Fruit fly (Drosophila melanogaster) whole organism, embryonic: ENCODE measurements around the gene Rtnl2.

Experiments
- Bgb ChIP-seq: fragments of 200-800 bp; sonication (Bioruptor generic); IDR thresholded peaks from 2 replicates; pipeline ENCODE4 v1.3.6; 2022; ENCODE audit warnings: missing biosample characterization, missing genetic modification characterization; ENCODE audit not compliant: partially characterized antibody
- CG10543 ChIP-seq: fragments of 200-800 bp; sonication (Bioruptor generic); optimal IDR thresholded peaks from 3 replicates; lab custom pipeline; 2017; ENCODE audit warnings: missing biosample characterization, mild to moderate bottlenecking, missing genetic modification characterization, moderate library complexity
- CG12219 ChIP-seq: fragments of 200-800 bp; sonication (Bioruptor generic); optimal IDR thresholded peaks from 3 replicates; lab custom pipeline; 2018; ENCODE audit warnings: missing biosample characterization, mild to moderate bottlenecking, missing genetic modification characterization
- CG13894 ChIP-seq: fragments of 200-800 bp; sonication (Bioruptor generic); optimal IDR thresholded peaks from 3 replicates; lab custom pipeline; 2018; ENCODE audit warnings: missing biosample characterization, mild to moderate bottlenecking, missing genetic modification characterization, moderate library complexity
- CG14965 ChIP-seq: fragments of 200-800 bp; sonication (Bioruptor generic); optimal IDR thresholded peaks from 2 replicates; lab custom pipeline; 2016; ENCODE audit warnings: missing biosample characterization, missing genetic modification characterization, borderline replicate concordance
- CG15011 ChIP-seq: fragments of 200-800 bp; sonication (Bioruptor generic); optimal IDR thresholded peaks from 3 replicates; lab custom pipeline; 2018; ENCODE audit warnings: missing biosample characterization, mild to moderate bottlenecking, missing genetic modification characterization
- CG16779 ChIP-seq: fragments of 200-800 bp; sonication (Bioruptor generic); IDR thresholded peaks from 2 replicates; pipeline ENCODE4 v1.3.6; 2022; ENCODE audit warnings: missing biosample characterization, missing genetic modification characterization
- CG17361 ChIP-seq: fragments of 200-800 bp; sonication (Bioruptor generic); IDR thresholded peaks from 3 replicates; pipeline ENCODE4 v1.3.6; 2022; ENCODE audit warnings: missing biosample characterization, missing genetic modification characterization
- CG1832 ChIP-seq: fragments of 200-800 bp; sonication (Bioruptor generic); optimal IDR thresholded peaks from 2 replicates; lab custom pipeline; 2017; ENCODE audit warnings: missing biosample characterization, mild to moderate bottlenecking, missing genetic modification characterization, inconsistent platforms
- CG31388 ChIP-seq: fragments of 200-800 bp; sonication (Bioruptor generic); optimal IDR thresholded peaks from 2 replicates; lab custom pipeline; 2016; ENCODE audit warnings: missing biosample characterization, missing genetic modification characterization
- CG4282 ChIP-seq: fragments of 200-800 bp; sonication (Bioruptor generic); optimal IDR thresholded peaks from 2 replicates; lab custom pipeline; 2016; ENCODE audit warnings: missing biosample characterization, missing genetic modification characterization
- CG4404 ChIP-seq: fragments of 200-800 bp; sonication (Bioruptor generic); IDR thresholded peaks from 2 replicates; pipeline ENCODE4 v1.3.6; 2022; ENCODE audit warnings: missing biosample characterization, missing genetic modification characterization
- CG5953 ChIP-seq: fragments of 200-800 bp; sonication (Bioruptor generic); IDR thresholded peaks from 2 replicates; pipeline ENCODE4 v1.3.6; 2022; ENCODE audit warnings: missing biosample characterization, missing genetic modification characterization
- CG8290 ChIP-seq, 3 experiments: fragments of 200-800 bp; sonication (Bioruptor generic); optimal IDR thresholded peaks; 2 replicates each; lab custom pipeline; 2016 to 2019; ENCODE audit warnings: missing biosample characterization in 3 of 3, missing genetic modification characterization in 3 of 3, mild to moderate bottlenecking in 2 of 3, moderate library complexity in 1 of 3
- CoRest ChIP-seq: fragments of 200-800 bp; sonication (Bioruptor generic); optimal IDR thresholded peaks from 3 replicates; lab custom pipeline; 2018; ENCODE audit warnings: missing biosample characterization, mild to moderate bottlenecking, missing genetic modification characterization, moderate library complexity
- Dbx ChIP-seq: fragments of 200-800 bp; sonication (Bioruptor generic); IDR thresholded peaks from 3 replicates; pipeline ENCODE4 v1.3.6; 2022; ENCODE audit warnings: missing biosample characterization, missing genetic modification characterization
- Dek ChIP-seq: fragments of 200-800 bp; sonication (Bioruptor generic); optimal IDR thresholded peaks from 3 replicates; lab custom pipeline; 2019; ENCODE audit warnings: missing biosample characterization, mild to moderate bottlenecking, missing genetic modification characterization, moderate library complexity
- Dll ChIP-seq: fragments of 200-800 bp; sonication (Bioruptor generic); IDR thresholded peaks from 4 replicates; pipeline ENCODE4 v1.3.6; 2022; ENCODE audit warnings: missing biosample characterization, missing genetic modification characterization; ENCODE audit not compliant: partially characterized antibody
- Doc3 ChIP-seq: fragments of 200-800 bp; sonication (Bioruptor generic); IDR thresholded peaks from 3 replicates; pipeline ENCODE4 v1.3.6; 2022; ENCODE audit warnings: missing biosample characterization, missing genetic modification characterization; ENCODE audit not compliant: partially characterized antibody
- H2.0 ChIP-seq: fragments of 200-800 bp; sonication (Bioruptor generic); IDR thresholded peaks from 2 replicates; pipeline ENCODE4 v1.3.6; 2022; ENCODE audit warnings: missing biosample characterization, missing genetic modification characterization
- HLHmδ ChIP-seq: fragments of 200-800 bp; sonication (Bioruptor generic); optimal IDR thresholded peaks from 2 replicates; lab custom pipeline; 2018; ENCODE audit warnings: missing biosample characterization, mild to moderate bottlenecking, missing genetic modification characterization, moderate library complexity
- Jarid2 ChIP-seq: fragments of 200-800 bp; sonication (Bioruptor generic); optimal IDR thresholded peaks from 3 replicates; lab custom pipeline; 2017; ENCODE audit warnings: mild to moderate bottlenecking, missing biosample characterization, missing genetic modification reagents, missing genetic modification characterization
- MESR4 ChIP-seq: fragments of 200-800 bp; sonication (Bioruptor generic); optimal IDR thresholded peaks from 2 replicates; lab custom pipeline; 2018; ENCODE audit warnings: missing biosample characterization, mild to moderate bottlenecking, missing genetic modification characterization, moderate library complexity
- Max ChIP-seq: fragments of 200-800 bp; sonication (Bioruptor generic); optimal IDR thresholded peaks from 2 replicates; lab custom pipeline; 2016; ENCODE audit warnings: missing biosample characterization, mild to moderate bottlenecking, missing genetic modification characterization
- Myb ChIP-seq: fragments of 200-800 bp; sonication (Bioruptor generic); optimal IDR thresholded peaks from 2 replicates; lab custom pipeline; 2016; ENCODE audit warnings: missing biosample characterization, missing genetic modification characterization
- Nf-YA ChIP-seq: fragments of 200-800 bp; sonication (Bioruptor generic); IDR thresholded peaks from 2 replicates; pipeline ENCODE4 v1.3.6; 2022; ENCODE audit warnings: missing biosample characterization, missing genetic modification characterization
- Nf-YB ChIP-seq: fragments of 200-800 bp; sonication (Bioruptor generic); optimal IDR thresholded peaks from 3 replicates; lab custom pipeline; 2019; ENCODE audit warnings: missing biosample characterization, mild to moderate bottlenecking, missing genetic modification characterization, moderate library complexity
- Oli ChIP-seq: fragments of 200-800 bp; sonication (Bioruptor generic); optimal IDR thresholded peaks from 2 replicates; lab custom pipeline; 2018; ENCODE audit warnings: missing biosample characterization, mild to moderate bottlenecking, missing genetic modification characterization, moderate library complexity
- Sry-δ ChIP-seq: fragments of 200-800 bp; sonication (Bioruptor generic); optimal IDR thresholded peaks from 2 replicates; lab custom pipeline; 2016; ENCODE audit warnings: missing biosample characterization, missing genetic modification characterization
- Trl ChIP-seq, 3 experiments: fragments of >200 bp in 2 of 3; fragments of 200-800 bp in 1 of 3; sonication (Bioruptor generic) in 1 of 3; optimal IDR thresholded peaks; 2 replicates in 1 of 3; 3 replicates in 2 of 3; lab custom pipeline; 2016 to 2017; ENCODE audit warnings: missing biosample characterization in 1 of 3, missing genetic modification characterization in 1 of 3
- cg ChIP-seq: fragments of 200-800 bp; sonication (Bioruptor generic); optimal IDR thresholded peaks from 3 replicates; lab custom pipeline; 2019; ENCODE audit warnings: missing biosample characterization, mild to moderate bottlenecking, missing genetic modification characterization, moderate library complexity
- chinmo ChIP-seq: fragments of 200-800 bp; sonication (Bioruptor generic); IDR thresholded peaks from 4 replicates; pipeline ENCODE4 v1.3.6; 2022; ENCODE audit warnings: missing biosample characterization, missing genetic modification characterization; ENCODE audit not compliant: partially characterized antibody
- corto ChIP-seq: fragments of 200-800 bp; sonication (Bioruptor generic); optimal IDR thresholded peaks from 2 replicates; lab custom pipeline; 2016; ENCODE audit warnings: missing biosample characterization, mild to moderate bottlenecking, missing genetic modification characterization, moderate library complexity
- crp ChIP-seq, 2 experiments: fragments of 200-800 bp; sonication (Bioruptor generic); optimal IDR thresholded peaks; 2 replicates in 1 of 2; 3 replicates in 1 of 2; lab custom pipeline; 2017; ENCODE audit warnings: missing biosample characterization in 2 of 2, missing genetic modification characterization in 2 of 2, mild to moderate bottlenecking in 1 of 2, moderate library complexity in 1 of 2
- dati ChIP-seq: fragments of 200-800 bp; sonication (Bioruptor generic); IDR thresholded peaks from 2 replicates; pipeline ENCODE4 v1.3.6; 2022; ENCODE audit warnings: missing biosample characterization, missing genetic modification characterization
- esg ChIP-seq: fragments of 200-800 bp; sonication (Bioruptor generic); conservative IDR thresholded peaks from 2 replicates; pipeline ENCODE4 v1.3.6; 2022; ENCODE audit warnings: missing biosample characterization, missing genetic modification characterization
- gsb-n ChIP-seq: fragments of 200-800 bp; sonication (Bioruptor generic); optimal IDR thresholded peaks from 3 replicates; lab custom pipeline; 2018; ENCODE audit warnings: missing biosample characterization, mild to moderate bottlenecking, missing genetic modification characterization
- klu ChIP-seq: fragments of 200-800 bp; sonication (Bioruptor generic); IDR thresholded peaks from 2 replicates; pipeline ENCODE4 v1.3.6; 2022; ENCODE audit warnings: missing biosample characterization, missing genetic modification characterization
- maf-S ChIP-seq: fragments of 200-800 bp; sonication (Bioruptor generic); optimal IDR thresholded peaks from 2 replicates; lab custom pipeline; 2016; ENCODE audit warnings: missing biosample characterization, missing genetic modification characterization
- nau ChIP-seq: fragments of 200-800 bp; sonication (Bioruptor generic); optimal IDR thresholded peaks from 3 replicates; lab custom pipeline; 2017; ENCODE audit warnings: missing biosample characterization, mild to moderate bottlenecking, missing genetic modification characterization, missing genetic modification reagents
- peb ChIP-seq: fragments of 200-800 bp; sonication (Bioruptor generic); IDR thresholded peaks from 2 replicates; pipeline ENCODE4 v1.3.6; 2022; ENCODE audit warnings: missing biosample characterization, missing genetic modification characterization
- pfk ChIP-seq: fragments of 200-800 bp; sonication (Bioruptor generic); optimal IDR thresholded peaks from 2 replicates; lab custom pipeline; 2018; ENCODE audit warnings: missing biosample characterization, mild to moderate bottlenecking, missing genetic modification characterization, moderate library complexity
- ranshi ChIP-seq: fragments of 200-800 bp; sonication (Bioruptor generic); IDR thresholded peaks from 2 replicates; pipeline ENCODE4 v1.3.6; 2022; ENCODE audit warnings: missing biosample characterization, missing genetic modification characterization
- scrt ChIP-seq: fragments of 200-800 bp; sonication (Bioruptor generic); optimal IDR thresholded peaks from 2 replicates; lab custom pipeline; 2018; ENCODE audit warnings: missing biosample characterization, mild to moderate bottlenecking, missing genetic modification characterization, moderate library complexity
- sd ChIP-seq: fragments of 200-800 bp; sonication (Bioruptor generic); optimal IDR thresholded peaks from 3 replicates; lab custom pipeline; 2018; ENCODE audit warnings: missing biosample characterization, mild to moderate bottlenecking, missing genetic modification characterization, moderate library complexity
- tup ChIP-seq: fragments of 200-800 bp; sonication (Bioruptor generic); optimal IDR thresholded peaks from 2 replicates; lab custom pipeline; 2016; ENCODE audit warnings: missing biosample characterization, mild to moderate bottlenecking, missing genetic modification characterization, moderate library complexity
- wdn ChIP-seq: fragments of 200-800 bp; sonication (Bioruptor generic); IDR thresholded peaks from 2 replicates; pipeline ENCODE4 v1.3.6; 2022; ENCODE audit warnings: missing biosample characterization, missing genetic modification characterization
- zen2 ChIP-seq: fragments of 200-800 bp; sonication (Bioruptor generic); IDR thresholded peaks from 3 replicates; pipeline ENCODE4 v1.3.6; 2022; ENCODE audit warnings: missing biosample characterization, missing genetic modification characterization; ENCODE audit not compliant: partially characterized antibody

Rtnl2 gene

dm6 chr3R:7492099-7492498 is 37.9 kb downstream of the Rtnl2 start (continued):
- TF ChIP-seq Nf-YB (GFP tag; lab: Kevin White, UChicago) (no peak), tup (GFP tag; lab: Kevin White, UChicago) (no peak), CoRest (tag; lab: Kevin White, UChicago) (peak; percentile 46), CG12219 (GFP tag; lab: Kevin White, UChicago) (no peak), HLHmδ (GFP tag; lab: Kevin White, UChicago) (no peak), esg (GFP tag; lab: Robert Waterston, UW) (0 out of 2 replicates have a peak, but pooled peaks have one; percentile 10), corto (no peak), Myb (GFP tag; lab: Kevin White, UChicago) (no peak), Dek (tag; lab: Kevin White, UChicago) (peak; percentile 30), dati (GFP tag; lab: Robert Waterston, UW) (no peak), CG13894 (tag; lab: Kevin White, UChicago) (peak; percentile 5), maf-S (GFP tag; lab: Kevin White, UChicago) (no peak), peb (GFP tag; lab: Robert Waterston, UW) (no peak), Nf-YA (GFP tag; lab: Robert Waterston, UW) (no peak), CG4282 (GFP tag; lab: Kevin White, UChicago) (no peak), Max (GFP tag; lab: Kevin White, UChicago) (no peak), CG31388 (GFP tag; lab: Kevin White, UChicago) (no peak), CG5953 (GFP tag; lab: Robert Waterston, UW) (peak; percentile 52; the same call in 1 of the 2 replicates), CG15011 (GFP tag; lab: Kevin White, UChicago) (no peak), CG4404 (GFP tag; lab: Robert Waterston, UW) (no peak), wdn (GFP tag; lab: Robert Waterston, UW) (no peak), nau (no peak), MESR4 (no peak), Dll (GFP tag; lab: Robert Waterston, UW) (no peak), Oli (tag; lab: Kevin White, UChicago) (peak; percentile 33), CG1832 (GFP tag; lab: Kevin White, UChicago) (no peak), Sry-δ (GFP tag; lab: Kevin White, UChicago) (no peak), H2.0 (GFP tag; lab: Robert Waterston, UW) (no peak), klu (no peak)

dm6 chr3R:7491453-7491853 is 38.6 kb downstream of the Rtnl2 start:
- no peak for TF ChIP-seq CG17361 (GFP tag; lab: Robert Waterston, UW)
- TF ChIP-seq crp (GFP tag; optimal IDR thresholded peaks at IDR 0.05; lab: Kevin White, UChicago): peak in 1 of 2 experiments; percentile 72
- TF ChIP-seq CG14965 (GFP tag; lab: Kevin White, UChicago): no peak
- TF ChIP-seq sd (tag; lab: Kevin White, UChicago): peak; percentile 1
- peak; percentile 13; the same call in 1 of the 2 replicates for TF ChIP-seq ranshi
- TF ChIP-seq CG10543: peak; percentile 28
- TF ChIP-seq Dbx (GFP tag; lab: Robert Waterston, UW): peak; percentile 52; the same call in 2 of the 3 replicates
- TF ChIP-seq zen2 (GFP tag; lab: Robert Waterston, UW): peak; percentile 29; the same call in 1 of the 3 replicates
- TF ChIP-seq pfk (GFP tag; lab: Kevin White, UChicago): peak; percentile 22
- TF ChIP-seq CG8290 (GFP tag; optimal IDR thresholded peaks at IDR 0.05; lab: Kevin White, UChicago): no peak
- peak in 1 of 2 experiments; percentile 53 for TF ChIP-seq CG8290 (tag; optimal IDR thresholded peaks at IDR 0.05; lab: Kevin White, UChicago)
- TF ChIP-seq chinmo (GFP tag; lab: Robert Waterston, UW): peak; percentile 91; the same call in 3 of the 4 replicates
- TF ChIP-seq scrt (GFP tag; lab: Kevin White, UChicago): no peak
- peak; percentile 41 for TF ChIP-seq cg
- 0 out of 2 replicates have a peak, but pooled peaks have one; percentile 18 for TF ChIP-seq CG16779 (GFP tag; lab: Robert Waterston, UW)
- no peak for TF ChIP-seq gsb-n (tag; lab: Kevin White, UChicago)
- peak; percentile 71 to 91 for TF ChIP-seq Trl (optimal IDR thresholded peaks at IDR 0.05; lab: Kevin White, UChicago)
- peak; percentile 19 for TF ChIP-seq Trl (GFP tag; optimal IDR thresholded peaks at IDR 0.05; lab: Kevin White, UChicago)
- TF ChIP-seq Bgb: peak; percentile 63; the same call in 1 of the 2 replicates
- peak; percentile 87 for TF ChIP-seq Jarid2 (GFP tag; lab: Kevin White, UChicago)
- 0 out of 3 replicates have a peak, but pooled peaks have one; percentile 22 for TF ChIP-seq Doc3 (GFP tag; lab: Robert Waterston, UW)
